Fruit fly (Drosophila melanogaster): ENCODE results near the gene eIF1A.
A peak's percentile ranks its signal among the peaks of the same experiment; 100 is the strongest.

Gene eIF1A

DNA sequence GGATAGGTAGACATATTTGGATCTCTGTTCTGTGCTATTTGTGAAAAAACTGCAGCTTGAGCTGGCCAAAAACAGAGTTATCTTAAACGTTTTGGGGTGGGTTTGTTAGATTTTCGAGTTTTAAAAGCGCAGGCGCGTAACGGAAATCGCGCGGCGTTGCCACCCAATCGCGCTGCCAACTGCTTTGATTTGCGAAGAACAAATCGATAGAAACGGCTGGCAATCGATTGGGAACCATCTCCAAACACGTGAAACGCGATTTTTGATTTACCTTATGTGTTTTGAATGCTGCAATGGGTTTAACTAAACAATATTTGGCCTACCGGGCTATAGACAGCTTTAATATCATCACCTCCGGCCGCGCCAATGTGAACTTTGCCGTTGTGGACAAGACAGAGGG lies 9.0 kb downstream of the eIF1A start, which contains the start of the genes CG14312 and CG8064 (continued):
- TF ChIP-seq CG7987 (GFP tag; optimal IDR thresholded peaks at IDR 0.05) (no peak), dati (GFP tag; IDR thresholded peaks at IDR 0.05) (no peak), CG16813 (GFP tag; IDR thresholded peaks at IDR 0.05; ENCODE audit: partially characterized antibody) (peak; percentile 68), CG1602 (GFP tag; optimal IDR thresholded peaks at IDR 0.05) (no peak), CG2116 (GFP tag; optimal IDR thresholded peaks at IDR 0.05) (peak; percentile 76), Bteb2 (GFP tag; optimal IDR thresholded peaks at IDR 0.05) (no peak), CG1792 (GFP tag; optimal IDR thresholded peaks at IDR 0.05) (no peak), CG4424 (GFP tag; optimal IDR thresholded peaks at IDR 0.05) (no peak), CG1529 (GFP tag; optimal IDR thresholded peaks at IDR 0.05) (no peak), stc (GFP tag; IDR thresholded peaks at IDR 0.05) (no peak), jing (GFP tag; optimal IDR thresholded peaks at IDR 0.05) (no peak), CG32772 (GFP tag; IDR thresholded peaks at IDR 0.05) (no peak), crc (GFP tag; optimal IDR thresholded peaks at IDR 0.05) (no peak), Aef1 (GFP tag; IDR thresholded peaks at IDR 0.05) (no peak), ase (GFP tag; IDR thresholded peaks at IDR 0.05) (no peak), Hmr (GFP tag; optimal IDR thresholded peaks at IDR 0.05) (no peak), mirr (GFP tag; optimal IDR thresholded peaks at IDR 0.05) (no peak), CG5180 (GFP tag; optimal IDR thresholded peaks at IDR 0.05) (no peak), CG3847 (GFP tag; IDR thresholded peaks at IDR 0.05) (peak; percentile 76), ems (GFP tag; optimal IDR thresholded peaks at IDR 0.05) (no peak), sqz (GFP tag; optimal IDR thresholded peaks at IDR 0.05) (no peak), CG6765 (GFP tag; optimal IDR thresholded peaks at IDR 0.05) (no peak), grn (GFP tag; optimal IDR thresholded peaks at IDR 0.05) (no peak), CG1832 (GFP tag; optimal IDR thresholded peaks at IDR 0.05) (no peak), Fer1 (GFP tag; optimal IDR thresholded peaks at IDR 0.05) (no peak), gem (tag; optimal IDR thresholded peaks at IDR 0.05) (no peak), Dp (GFP tag; optimal IDR thresholded peaks at IDR 0.05) (peak; percentile 81), CG31365 (tag; optimal IDR thresholded peaks at IDR 0.05) (no peak), Oli (tag; optimal IDR thresholded peaks at IDR 0.05) (no peak), Hr3 (GFP tag; optimal IDR thresholded peaks at IDR 0.05) (no peak), CG7786 (GFP tag; optimal IDR thresholded peaks at IDR 0.05) (no peak), CG9797 (GFP tag; optimal IDR thresholded peaks at IDR 0.05) (peak; percentile 18), ftz-f1 (GFP tag; optimal IDR thresholded peaks at IDR 0.05) (no peak), CG2875 (GFP tag; optimal IDR thresholded peaks at IDR 0.05) (no peak), Poxn (GFP tag; IDR thresholded peaks at IDR 0.05) (no peak), Adf1 (GFP tag; IDR thresholded peaks at IDR 0.05) (no peak), pfk (GFP tag; optimal IDR thresholded peaks at IDR 0.05) (no peak), dmrt99B (tag; optimal IDR thresholded peaks at IDR 0.05) (no peak), ken (GFP tag; IDR thresholded peaks at IDR 0.05) (no peak), lilli (GFP tag; optimal IDR thresholded peaks at IDR 0.05) (no peak), CG14667 (GFP tag; IDR thresholded peaks at IDR 0.05) (no peak), kah (GFP tag; optimal IDR thresholded peaks at IDR 0.05) (no peak), so (GFP tag; IDR thresholded peaks at IDR 0.05) (no peak), bbx (GFP tag; IDR thresholded peaks at IDR 0.05; ENCODE audit: partially characterized antibody) (peak; percentile 65), insv (GFP tag; optimal IDR thresholded peaks at IDR 0.05) (no peak), inv (GFP tag; IDR thresholded peaks at IDR 0.05; ENCODE audit: partially characterized antibody) (peak; percentile 41; the same call in 1 of the 2 replicates), sim (GFP tag; IDR thresholded peaks at IDR 0.05) (no peak), CG10147 (GFP tag; optimal IDR thresholded peaks at IDR 0.05) (no peak), CG11504 (tag; optimal IDR thresholded peaks at IDR 0.05) (no peak), CG1024 (GFP tag; IDR thresholded peaks at IDR 0.05) (no peak), HLHmδ (GFP tag; optimal IDR thresholded peaks at IDR 0.05) (no peak), Fer2 (tag; optimal IDR thresholded peaks at IDR 0.05) (no peak)
